Worm (Caenorhabditis elegans) whole organism, young adult: ENCODE data around the gene C25F9.9.
"Not testable (repeated sequence)": the region's sequence is repeated elsewhere in the genome, so short reads cannot be mapped to it uniquely, and the experiment has no call there.

Experiments
- F23B12.7 ChIP-seq: sonication (generic microtip); optimal IDR thresholded peaks from 2 replicates; lab custom pipeline; 2017; ENCODE audit warnings: missing genetic modification characterization, mild to moderate bottlenecking, missing compliant biosample characterization, antibody characterized with exemption, moderate library complexity; ENCODE audit not compliant: insufficient read depth
- F49E8.2 ChIP-seq: sonication (generic microtip); optimal IDR thresholded peaks from 3 replicates; lab custom pipeline; 2017; ENCODE audit warnings: missing genetic modification characterization, mild to moderate bottlenecking, missing compliant biosample characterization, antibody characterized with exemption, moderate library complexity; ENCODE audit not compliant: insufficient read depth
- atf-7 ChIP-seq: sonication (generic microtip); optimal IDR thresholded peaks from 2 replicates; lab custom pipeline; 2017; ENCODE audit warnings: mild to moderate bottlenecking, missing genetic modification characterization, missing compliant biosample characterization
- lin-35 ChIP-seq, 3 experiments: fragments of 150-350 bp in 2 of 3; sonication (generic microtip) in 1 of 3; optimal IDR thresholded peaks; 2 replicates each; lab custom pipeline; 2014 to 2018; ENCODE audit warnings: missing biosample characterization in 3 of 3, missing genetic modification characterization in 3 of 3, missing genetic modification reagents in 3 of 3
- lsy-27 ChIP-seq: sonication (generic microtip); optimal IDR thresholded peaks from 2 replicates; lab custom pipeline; 2017; ENCODE audit warnings: missing genetic modification characterization, mild to moderate bottlenecking, missing compliant biosample characterization, antibody characterized with exemption, missing genotype, borderline replicate concordance; ENCODE audit not compliant: insufficient read depth
- nhr-27 ChIP-seq: fragments of 200-800 bp; sonication (Bioruptor generic); optimal IDR thresholded peaks from 2 replicates; lab custom pipeline; 2018; ENCODE audit warnings: mild to moderate bottlenecking, missing genetic modification characterization, moderate library complexity, missing compliant biosample characterization
- nhr-80 ChIP-seq: sonication (generic microtip); optimal IDR thresholded peaks from 2 replicates; lab custom pipeline; 2016; ENCODE audit warnings: missing genetic modification characterization, missing compliant biosample characterization
- snpc-1.1 ChIP-seq: sonication (generic microtip); optimal IDR thresholded peaks from 2 replicates; lab custom pipeline; 2017; ENCODE audit warnings: missing genetic modification characterization, mild to moderate bottlenecking, missing compliant biosample characterization, antibody characterized with exemption, moderate library complexity, missing genotype, missing genetic modification reagents; ENCODE audit not compliant: insufficient read depth
- tlf-1 ChIP-seq: fragments of 200-800 bp; sonication (Bioruptor generic); optimal IDR thresholded peaks from 2 replicates; lab custom pipeline; 2018; ENCODE audit warnings: mild to moderate bottlenecking, missing genetic modification characterization, missing compliant biosample characterization
- ztf-26 ChIP-seq: sonication (generic microtip); optimal IDR thresholded peaks from 2 replicates; lab custom pipeline; 2017; ENCODE audit warnings: missing genetic modification characterization, missing compliant biosample characterization

- TF ChIP-seq ztf-26 (tag; lab: Kevin White, UChicago); F49E8.2; nhr-27; lsy-27 (tag; lab: Kevin White, UChicago); lin-35 (GFP tag; optimal IDR thresholded peaks at IDR 0.05; lab: Kevin White, UChicago); atf-7 (tag; lab: Kevin White, UChicago); tlf-1; F23B12.7 (tag; lab: Kevin White, UChicago); nhr-80 (tag; lab: Kevin White, UChicago); snpc-1.1: not testable (repeated sequence)
These were observed 17.1 kb upstream of the C25F9.9 start for ce11 chrV:19399282-19399681.
